Worm (Caenorhabditis elegans) whole organism, L1 larva: ENCODE data around the gene pptr-2.

Source experiments
- C16A3.4 ChIP-seq: fragments of 150-350 bp; optimal IDR thresholded peaks from 2 replicates; lab custom pipeline; 2014; ENCODE audit warnings: missing biosample characterization, missing genetic modification characterization
- C34B4.2 ChIP-seq: sonication (generic microtip); optimal IDR thresholded peaks from 2 replicates; lab custom pipeline; 2017; ENCODE audit warnings: mild to moderate bottlenecking, missing genetic modification characterization, missing compliant biosample characterization
- alr-1 ChIP-seq: fragments of 200-800 bp; sonication (Bioruptor generic); optimal IDR thresholded peaks from 2 replicates; lab custom pipeline; 2018; ENCODE audit warnings: borderline replicate concordance, mild to moderate bottlenecking, missing genetic modification characterization, missing compliant biosample characterization
- ama-1 ChIP-seq: fragments of 150-350 bp; optimal IDR thresholded peaks from 2 replicates; lab custom pipeline; 2014
- blmp-1 ChIP-seq: fragments of 150-350 bp; optimal IDR thresholded peaks from 2 replicates; lab custom pipeline; 2014; ENCODE audit warnings: missing biosample characterization, missing genetic modification characterization
- ceh-63 ChIP-seq: fragments of 200-800 bp; sonication (Bioruptor generic); optimal IDR thresholded peaks from 2 replicates; lab custom pipeline; 2018; ENCODE audit warnings: mild to moderate bottlenecking, missing genetic modification characterization, missing compliant biosample characterization
- ceh-8 ChIP-seq: fragments of 200-800 bp; sonication (Bioruptor generic); optimal IDR thresholded peaks from 2 replicates; lab custom pipeline; 2018; ENCODE audit warnings: mild to moderate bottlenecking, missing genetic modification characterization, moderate library complexity, missing compliant biosample characterization
- ceh-90 ChIP-seq: sonication (generic microtip); optimal IDR thresholded peaks from 2 replicates; lab custom pipeline; 2016; ENCODE audit warnings: missing genetic modification characterization, missing compliant biosample characterization
- ces-1 ChIP-seq: fragments of 150-350 bp; optimal IDR thresholded peaks from 2 replicates; lab custom pipeline; 2014; ENCODE audit warnings: missing biosample characterization, missing genetic modification reagents, missing genetic modification characterization
- dsc-1 ChIP-seq: sonication (generic microtip); optimal IDR thresholded peaks from 2 replicates; lab custom pipeline; 2016; ENCODE audit warnings: mild to moderate bottlenecking, missing genetic modification characterization, missing compliant biosample characterization
- efl-1 ChIP-seq, 4 experiments: fragments of 150-350 bp; optimal IDR thresholded peaks in 3 of 4; peaks in 1 of 4; 1 replicate in 1 of 4; 2 replicates in 3 of 4; lab custom pipeline; 2014; ENCODE audit warnings: missing biosample characterization in 2 of 4, missing genetic modification characterization in 2 of 4, missing genetic modification reagents in 2 of 4
- egl-13 ChIP-seq: sonication (generic microtip); optimal IDR thresholded peaks from 2 replicates; lab custom pipeline; 2016; ENCODE audit warnings: missing genotype, missing genetic modification reagents, missing genetic modification characterization, missing compliant biosample characterization
- elt-3 ChIP-seq, 6 experiments: fragments of 150-350 bp in 1 of 6; sonication (generic microtip); optimal IDR thresholded peaks; 2 replicates each; lab custom pipeline; 2017 to 2018; ENCODE audit warnings: missing biosample characterization in 6 of 6, missing genetic modification characterization in 6 of 6, inconsistent platforms in 1 of 6
- fkh-10 ChIP-seq: sonication (generic microtip); optimal IDR thresholded peaks from 2 replicates; lab custom pipeline; 2017; ENCODE audit warnings: missing biosample characterization, missing genetic modification reagents, missing genetic modification characterization
- fkh-8 ChIP-seq: sonication (generic microtip); optimal IDR thresholded peaks from 2 replicates; lab custom pipeline; 2016; ENCODE audit warnings: mild to moderate bottlenecking, missing genetic modification characterization, missing compliant biosample characterization
- irx-1 ChIP-seq: sonication (generic microtip); optimal IDR thresholded peaks from 2 replicates; lab custom pipeline; 2016; ENCODE audit warnings: missing genetic modification characterization, missing compliant biosample characterization
- isw-1 ChIP-seq: fragments of 200-800 bp; sonication (Bioruptor generic); IDR thresholded peaks from 2 replicates; pipeline ENCODE4 v1.3.6; 2022; ENCODE audit warnings: missing genetic modification characterization, missing compliant biosample characterization
- lin-15B ChIP-seq: fragments of 150-350 bp; sonication (generic microtip); optimal IDR thresholded peaks from 3 replicates; lab custom pipeline; 2014; ENCODE audit warnings: missing biosample characterization, missing genetic modification characterization
- lin-35 ChIP-seq, 2 experiments: fragments of 150-350 bp; optimal IDR thresholded peaks; 2 replicates each; lab custom pipeline; 2014; ENCODE audit warnings: missing biosample characterization in 2 of 2, missing genetic modification characterization in 2 of 2, missing genetic modification reagents in 2 of 2
- nhr-28 ChIP-seq: fragments of 150-350 bp; optimal IDR thresholded peaks from 2 replicates; lab custom pipeline; 2014; ENCODE audit warnings: missing biosample characterization, missing genetic modification characterization
- nhr-47 ChIP-seq: sonication (generic microtip); optimal IDR thresholded peaks from 2 replicates; lab custom pipeline; 2016; ENCODE audit warnings: mild to moderate bottlenecking, missing genetic modification characterization, moderate library complexity, missing compliant biosample characterization
- nhr-84 ChIP-seq: sonication (generic microtip); optimal IDR thresholded peaks from 2 replicates; lab custom pipeline; 2017; ENCODE audit warnings: missing biosample characterization, missing genetic modification characterization
- nhr-85 ChIP-seq: sonication (generic microtip); peaks from one replicate; lab custom pipeline; 2016; ENCODE audit warnings: missing genetic modification characterization, inconsistent platforms, missing compliant biosample characterization
- rnt-1 ChIP-seq: sonication (generic microtip); optimal IDR thresholded peaks from 2 replicates; lab custom pipeline; 2016; ENCODE audit warnings: mild to moderate bottlenecking, missing genetic modification characterization, moderate library complexity, missing compliant biosample characterization
- skn-1 ChIP-seq: fragments of 150-350 bp; optimal IDR thresholded peaks from 2 replicates; lab custom pipeline; 2014; ENCODE audit warnings: missing biosample characterization, missing genetic modification characterization
- snu-23 ChIP-seq: sonication (generic microtip); optimal IDR thresholded peaks from 2 replicates; lab custom pipeline; 2016; ENCODE audit warnings: missing genetic modification characterization, missing compliant biosample characterization
- swsn-7 ChIP-seq: sonication (generic microtip); optimal IDR thresholded peaks from 2 replicates; lab custom pipeline; 2016; ENCODE audit warnings: missing genetic modification characterization, missing compliant biosample characterization
- tlp-1 ChIP-seq: fragments of 150-350 bp; optimal IDR thresholded peaks from 2 replicates; lab custom pipeline; 2014; ENCODE audit warnings: missing biosample characterization, missing genetic modification characterization
- unc-130 ChIP-seq: fragments of 150-350 bp; optimal IDR thresholded peaks from 2 replicates; lab custom pipeline; 2017; ENCODE audit warnings: missing biosample characterization, missing genetic modification characterization, inconsistent platforms
- unc-86 ChIP-seq: sonication (generic microtip); optimal IDR thresholded peaks from 2 replicates; lab custom pipeline; 2016; ENCODE audit warnings: missing genetic modification characterization, missing compliant biosample characterization
- zag-1 ChIP-seq: fragments of 150-350 bp; optimal IDR thresholded peaks from 2 replicates; lab custom pipeline; 2014; ENCODE audit warnings: missing biosample characterization, missing genetic modification characterization
- zip-4 ChIP-seq: fragments of 200-800 bp; sonication (Bioruptor generic); optimal IDR thresholded peaks from 2 replicates; lab custom pipeline; 2018; ENCODE audit warnings: mild to moderate bottlenecking, missing genetic modification characterization, moderate library complexity, missing compliant biosample characterization
- ztf-4 ChIP-seq: fragments of 150-350 bp; optimal IDR thresholded peaks from 2 replicates; lab custom pipeline; 2014; ENCODE audit warnings: missing biosample characterization, missing genetic modification characterization

The pptr-2 gene

DNA sequence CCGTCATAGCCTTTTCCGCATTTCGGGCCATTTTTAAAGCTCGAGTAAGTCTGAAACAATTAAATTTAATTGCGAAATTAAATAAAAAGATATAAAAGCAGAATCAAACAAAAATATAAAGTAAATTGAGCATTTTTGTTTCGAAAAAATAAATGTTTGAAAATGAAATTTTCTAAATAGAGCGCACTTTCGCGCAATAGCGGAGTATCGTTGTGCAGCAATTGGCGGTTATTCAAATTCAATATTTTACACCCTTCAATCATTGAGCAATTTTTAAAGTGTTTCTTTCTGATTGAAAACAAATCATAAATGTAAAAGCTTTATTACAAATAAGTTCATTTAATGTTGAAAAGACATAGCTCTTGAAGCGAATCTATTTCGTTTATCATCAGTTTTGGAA lies 34.1 kb downstream of the pptr-2 start, which contains the start of gene isy-1 (continued):
- peak; percentile 60 for TF ChIP-seq dsc-1 (tag; lab: Kevin White, UChicago)
- peak; percentile 93 for TF ChIP-seq blmp-1
- TF ChIP-seq swsn-7, result peak; percentile 66
- TF ChIP-seq elt-3 (tag; optimal IDR thresholded peaks at IDR 0.05; lab: Kevin White, UChicago), result peak in 2 of 6 experiments; percentile 31 to 59
- TF ChIP-seq C34B4.2 (tag; lab: Kevin White, UChicago), result no peak
- peak; percentile 69 for TF ChIP-seq rnt-1 (tag; lab: Kevin White, UChicago)
- TF ChIP-seq lin-35 (GFP tag; optimal IDR thresholded peaks at IDR 0.05; lab: Kevin White, UChicago), result peak; percentile 97 to 98
- TF ChIP-seq ama-1, result no peak
- no peak for TF ChIP-seq alr-1 (tag; lab: Kevin White, UChicago)
- peak; percentile 87 for TF ChIP-seq C16A3.4 (tag; lab: Kevin White, UChicago)
- TF ChIP-seq unc-86, result peak; percentile 45
- peak; percentile 43 for TF ChIP-seq unc-130
- TF ChIP-seq zip-4, result no peak
- no peak for TF ChIP-seq ces-1
- peak; percentile 17 for TF ChIP-seq ceh-8 (GFP tag; lab: Kevin White, UChicago)
- TF ChIP-seq nhr-47 (tag; lab: Kevin White, UChicago), result peak; percentile 75
- TF ChIP-seq ceh-63 (GFP tag; lab: Kevin White, UChicago), result no peak
- peak; percentile 61 for TF ChIP-seq fkh-8 (tag; lab: Kevin White, UChicago)
- TF ChIP-seq efl-1 (optimal IDR thresholded peaks at IDR 0.05; lab: Kevin White, UChicago), result peak; percentile 90 to 96
- TF ChIP-seq efl-1 (GFP tag; optimal IDR thresholded peaks at IDR 0.05 in 1 of 2; lab: Kevin White, UChicago), result peak; percentile 95 to 99
- TF ChIP-seq zag-1 (tag; lab: Kevin White, UChicago), result no peak
- TF ChIP-seq nhr-85 (tag; lab: Kevin White, UChicago), result peak; percentile 65

DNA sequence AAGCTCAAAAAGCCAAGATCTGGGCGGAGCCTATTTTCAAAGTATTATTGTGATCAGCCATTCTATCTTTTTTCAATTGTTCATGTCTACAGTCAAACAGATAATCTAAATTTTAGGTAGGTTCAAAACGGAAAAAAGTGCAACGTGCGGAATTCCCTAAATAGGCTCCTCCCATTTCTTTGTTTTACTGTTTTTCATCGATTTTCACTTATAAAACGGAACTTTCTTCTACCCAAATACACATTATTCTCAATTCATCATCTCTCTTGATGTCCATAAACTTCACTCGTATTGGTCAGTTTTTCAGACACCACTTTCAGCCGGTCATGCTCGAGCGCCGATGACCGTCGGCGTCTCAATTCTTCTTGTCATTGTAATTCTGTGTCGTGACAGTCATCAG lies 35.9 kb downstream of the pptr-2 start, which contains the start of gene F53B7.7:
F53B7.7 (plus strand) TSS at position 301 of the 400 bp plus-strand sequence.
- TF ChIP-seq nhr-85 (tag; lab: Kevin White, UChicago) (peak; percentile 53), dsc-1 (tag; lab: Kevin White, UChicago) (no peak), lin-15B (tag; lab: Kevin White, UChicago) (no peak)
- TF ChIP-seq, all 84 proteins: peak for 1

DNA sequence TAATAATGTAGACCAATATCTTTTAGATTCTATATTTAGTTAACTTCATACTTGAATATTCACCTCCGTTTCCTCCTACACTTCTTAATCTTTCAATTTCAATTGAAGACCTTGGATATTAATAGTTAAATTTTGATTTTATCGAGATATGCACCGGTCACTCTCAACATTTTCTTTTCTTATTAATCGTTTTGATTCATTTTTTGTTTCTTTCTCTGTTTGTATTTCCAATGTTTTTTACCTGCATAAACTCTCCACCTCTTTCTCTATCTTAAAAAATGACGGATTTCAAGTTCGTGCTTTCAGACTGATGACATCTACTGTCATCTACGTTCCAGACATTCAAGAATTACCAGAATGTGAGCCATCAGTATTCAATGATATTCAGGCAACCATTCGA lies 42.9 kb downstream of the pptr-2 start, which contains the start of gene frpr-9:
frpr-9 (plus strand) TSS at position 301 of the 400 bp plus-strand sequence.
- TF ChIP-seq lin-35 (GFP tag; optimal IDR thresholded peaks at IDR 0.05; lab: Kevin White, UChicago) (no peak), skn-1 (tag; lab: Kevin White, UChicago) (no peak), irx-1 (tag; lab: Kevin White, UChicago) (no peak), ztf-4 (tag; lab: Kevin White, UChicago) (no peak), nhr-28 (tag; lab: Kevin White, UChicago) (no peak), ces-1 (no peak)
- TF ChIP-seq, all 84 proteins: peak for 0

DNA sequence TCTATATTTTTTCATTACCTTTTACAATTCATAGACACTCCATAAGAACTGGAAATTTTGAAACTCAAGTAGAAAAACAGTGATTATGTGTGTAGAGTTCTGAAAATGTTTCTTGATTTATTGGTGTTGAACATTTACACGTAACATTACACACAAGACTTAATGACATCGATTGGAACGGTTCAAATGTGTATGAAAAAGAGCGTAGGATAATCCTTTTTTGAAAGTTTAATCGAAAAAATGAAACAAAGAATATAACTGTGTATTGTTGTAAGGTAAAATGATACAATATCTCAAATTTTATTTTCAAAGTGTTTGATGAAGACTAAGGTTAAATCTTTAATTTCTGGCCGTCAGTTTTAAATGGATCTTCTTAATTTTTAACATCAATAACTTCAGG lies 53.6 kb downstream of the pptr-2 start, which contains the start of gene fig-1:
fig-1 (minus strand) TSS at position 101 of the 400 bp plus-strand sequence.
- TF ChIP-seq ceh-63 (GFP tag; lab: Kevin White, UChicago) (no peak), egl-13 (tag; lab: Kevin White, UChicago) (no peak), fkh-8 (tag; lab: Kevin White, UChicago) (no peak), ceh-90 (tag; lab: Kevin White, UChicago) (no peak), fkh-10 (GFP tag; lab: Kevin White, UChicago) (no peak), nhr-84 (tag; lab: Kevin White, UChicago) (no peak), tlp-1 (no peak), isw-1 (GFP tag; lab: Robert Waterston, UW) (no peak), snu-23 (GFP tag; lab: Kevin White, UChicago) (no peak)
